Worm (Caenorhabditis elegans): Measurements from ENCODE around the gene hsp-3.

The hsp-3 gene

DNA sequence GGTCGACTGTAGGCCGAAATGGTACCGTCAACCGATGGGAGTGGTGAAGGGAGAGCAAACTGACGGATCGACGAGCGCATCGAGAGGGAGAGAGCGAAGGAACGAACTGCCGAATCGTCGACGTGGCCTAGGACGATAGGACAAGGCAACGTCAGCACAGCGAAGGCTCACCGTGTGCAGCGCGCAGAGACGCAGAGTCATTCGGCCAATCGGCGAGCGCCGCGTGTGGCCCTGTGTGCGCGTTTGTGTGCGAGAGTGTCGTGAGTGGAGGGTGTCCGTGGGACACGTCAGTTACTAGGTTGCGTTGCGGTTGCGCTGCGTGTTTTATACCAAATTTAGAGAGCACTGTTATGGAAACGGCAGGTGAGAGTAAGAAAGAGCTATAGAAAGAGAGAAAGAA, at the start of gene hsp-3:
TSS of gene hsp-3 (minus strand) at position 158 of the 400 bp plus-strand sequence.
- TF ChIP-seq nhr-232 (tag; optimal IDR thresholded peaks at IDR 0.05) (no peak), dmd-4 (tag; optimal IDR thresholded peaks at IDR 0.05; ENCODE audit: borderline replicate concordance) (no peak), pros-1 (tag; optimal IDR thresholded peaks at IDR 0.05) (peak; percentile 85), mec-3 (tag; optimal IDR thresholded peaks at IDR 0.05; ENCODE audit: borderline replicate concordance) (no peak), sox-2 (GFP tag; IDR thresholded peaks at IDR 0.05) (peak; percentile 12), ahr-1 (tag; optimal IDR thresholded peaks at IDR 0.05) (peak; percentile 21), lim-6 (tag; optimal IDR thresholded peaks at IDR 0.05) (peak; percentile 40), hlh-30 (tag; optimal IDR thresholded peaks at IDR 0.05; ENCODE audit: insufficient read depth) (peak; percentile 85), Y22D7AL.16 (tag; optimal IDR thresholded peaks at IDR 0.05) (no peak), hlh-6 (tag; optimal IDR thresholded peaks at IDR 0.05) (peak; percentile 12), tbx-7 (tag; optimal IDR thresholded peaks at IDR 0.05) (peak; percentile 66), fkh-10 (GFP tag; optimal IDR thresholded peaks at IDR 0.05) (no peak), hlh-15 (tag; optimal IDR thresholded peaks at IDR 0.05) (no peak), eyg-1 (tag; optimal IDR thresholded peaks at IDR 0.05) (peak; percentile 67), C08G9.2 (tag; optimal IDR thresholded peaks at IDR 0.05) (peak; percentile 28), ceh-30 (tag; optimal IDR thresholded peaks at IDR 0.05) (peak; percentile 59), odd-2 (tag; optimal IDR thresholded peaks at IDR 0.05) (no peak), K02D7.2 (tag; optimal IDR thresholded peaks at IDR 0.05) (no peak), rnt-1 (tag; optimal IDR thresholded peaks at IDR 0.05) (peak; percentile 75), F13H6.1 (tag; optimal IDR thresholded peaks at IDR 0.05) (peak; percentile 63), ets-4 (tag; optimal IDR thresholded peaks at IDR 0.05) (peak; percentile 84), hlh-13 (GFP tag; optimal IDR thresholded peaks at IDR 0.05) (no peak), pha-2 (tag; optimal IDR thresholded peaks at IDR 0.05) (no peak), ttx-3 (tag; optimal IDR thresholded peaks at IDR 0.05) (no peak), hlh-8 (tag; optimal IDR thresholded peaks at IDR 0.05) (peak; percentile 54), npax-4 (tag; optimal IDR thresholded peaks at IDR 0.05) (no peak), zip-5 (tag; optimal IDR thresholded peaks at IDR 0.05) (no peak), ceh-19 (GFP tag; optimal IDR thresholded peaks at IDR 0.05) (peak; percentile 50), unc-3 (GFP tag; conservative IDR thresholded peaks at IDR 0.05) (no peak), unc-3 (tag; optimal IDR thresholded peaks at IDR 0.05) (no peak), sdc-2 (tag; optimal IDR thresholded peaks at IDR 0.05) (peak; percentile 86), C38D4.7 (GFP tag; optimal IDR thresholded peaks at IDR 0.05) (no peak), ceh-22 (tag; optimal IDR thresholded peaks at IDR 0.05) (peak; percentile 81), ceh-14 (tag; optimal IDR thresholded peaks at IDR 0.05) (peak; percentile 67), pha-4 (tag; optimal IDR thresholded peaks at IDR 0.05) (no peak), K09A11.1 (tag; optimal IDR thresholded peaks at IDR 0.05; ENCODE audit: insufficient read depth) (peak; percentile 37), pat-9 (tag; optimal IDR thresholded peaks at IDR 0.05) (peak; percentile 52), fax-1 (tag; optimal IDR thresholded peaks at IDR 0.05) (peak; percentile 54), unc-55 (GFP tag; optimal IDR thresholded peaks at IDR 0.05) (peak; percentile 91), lin-11 (tag; optimal IDR thresholded peaks at IDR 0.05) (no peak), ama-1 (optimal IDR thresholded peaks at IDR 0.05) (no peak), fkh-6 (tag; optimal IDR thresholded peaks at IDR 0.05) (no peak), ceh-2 (tag; optimal IDR thresholded peaks at IDR 0.05) (peak; percentile 47), ceh-9 (tag; optimal IDR thresholded peaks at IDR 0.05) (no peak), ceh-45 (GFP tag; IDR thresholded peaks at IDR 0.05) (no peak), pqm-1 (tag; optimal IDR thresholded peaks at IDR 0.05) (peak; percentile 88), dve-1 (tag; optimal IDR thresholded peaks at IDR 0.05) (peak; percentile 55), ceh-48 (tag; optimal IDR thresholded peaks at IDR 0.05) (no peak), nhr-11 (tag; optimal IDR thresholded peaks at IDR 0.05) (no peak), nfya-1 (tag; optimal IDR thresholded peaks at IDR 0.05) (peak; percentile 100), pax-1 (tag; optimal IDR thresholded peaks at IDR 0.05) (peak; percentile 10), elt-4 (tag; optimal IDR thresholded peaks at IDR 0.05) (no peak), ceh-18 (tag; optimal IDR thresholded peaks at IDR 0.05) (peak; percentile 79), ceh-31 (tag; optimal IDR thresholded peaks at IDR 0.05) (peak; percentile 90)

Data from whole organism, late embryonic.